Fruit fly (Drosophila melanogaster): Measurements from ENCODE around the gene Sfp65A.
A peak's percentile ranks its signal among the peaks of the same experiment; 100 is the strongest.

The Sfp65A gene

DNA sequence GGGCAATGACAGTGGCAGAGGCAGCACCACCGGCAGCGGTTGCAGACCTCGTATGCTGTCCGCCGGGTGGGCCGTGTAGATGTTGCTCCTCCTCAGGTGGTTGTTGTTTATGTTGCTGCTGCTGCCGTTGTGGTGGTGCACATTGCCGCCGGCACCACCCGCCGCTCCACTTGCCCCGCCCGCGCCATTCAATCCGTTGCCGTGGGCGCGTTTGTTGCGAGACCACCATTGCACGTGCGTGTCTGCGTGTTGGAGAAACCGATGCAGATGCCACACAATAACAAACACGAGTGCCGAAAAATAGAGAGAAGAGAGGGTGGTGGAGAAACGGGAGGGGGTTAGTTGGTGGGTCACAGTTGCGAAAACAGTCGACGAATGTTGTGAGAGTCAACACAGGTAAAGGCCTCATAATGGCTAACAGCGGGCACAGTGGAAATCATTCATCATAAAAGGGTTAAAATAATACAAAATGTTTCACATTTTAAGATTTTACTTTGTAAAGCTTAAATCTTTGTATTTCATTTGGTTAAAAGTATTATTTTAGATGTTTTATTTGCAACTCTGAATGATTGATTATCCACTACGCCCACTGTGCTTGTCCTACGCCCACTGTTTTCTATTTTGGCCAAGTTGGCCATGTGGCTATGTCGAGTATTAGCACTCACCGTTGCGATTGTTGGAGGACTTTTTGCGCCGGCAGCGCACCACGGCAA, 18.5 kb upstream of the Sfp65A start (continued):
- TF ChIP-seq cyc (GFP tag; optimal IDR thresholded peaks at IDR 0.05) (no peak), CG11902 (GFP tag; optimal IDR thresholded peaks at IDR 0.05) (no peak), svp (GFP tag) (peak; percentile 45), Sox102F (GFP tag; optimal IDR thresholded peaks at IDR 0.05) (no peak), Hr39 (GFP tag; optimal IDR thresholded peaks at IDR 0.05) (no peak), CG8632 (GFP tag; optimal IDR thresholded peaks at IDR 0.05) (no peak), Met (GFP tag; optimal IDR thresholded peaks at IDR 0.05) (no peak), CG15336 (GFP tag; IDR thresholded peaks at IDR 0.05) (peak; percentile 78), CG32006 (GFP tag; optimal IDR thresholded peaks at IDR 0.05) (peak; percentile 68), salr (GFP tag; optimal IDR thresholded peaks at IDR 0.05) (no peak), CG6854 (GFP tag; optimal IDR thresholded peaks at IDR 0.05) (no peak), CG10669 (GFP tag; optimal IDR thresholded peaks at IDR 0.05) (peak; percentile 10), fd59A (GFP tag; optimal IDR thresholded peaks at IDR 0.05) (no peak), acj6 (GFP tag; optimal IDR thresholded peaks at IDR 0.05) (peak; percentile 27), Sox15 (GFP tag; optimal IDR thresholded peaks at IDR 0.05) (no peak), eg (GFP tag; IDR thresholded peaks at IDR 0.05) (peak; percentile 67; the same call in 2 of the 3 replicates), vri (GFP tag; optimal IDR thresholded peaks at IDR 0.05) (no peak), Hr38 (GFP tag; optimal IDR thresholded peaks at IDR 0.05) (no peak), net (GFP tag; optimal IDR thresholded peaks at IDR 0.05) (peak; percentile 17), CG11294 (GFP tag; IDR thresholded peaks at IDR 0.05) (no peak), Ets96B (tag; optimal IDR thresholded peaks at IDR 0.05) (peak; percentile 25), Smox (GFP tag; optimal IDR thresholded peaks at IDR 0.05) (no peak), dsx (GFP tag; optimal IDR thresholded peaks at IDR 0.05; ENCODE audit: poor library complexity, severe bottlenecking) (no peak), CG31627 (GFP tag; optimal IDR thresholded peaks at IDR 0.05) (no peak), dac (GFP tag; optimal IDR thresholded peaks at IDR 0.05) (peak; percentile 36), lz (GFP tag; optimal IDR thresholded peaks at IDR 0.05) (no peak), Hr4 (GFP tag; optimal IDR thresholded peaks at IDR 0.05) (peak; percentile 73), pdm3 (GFP tag; optimal IDR thresholded peaks at IDR 0.05) (peak; percentile 26), CG6163 (GFP tag; IDR thresholded peaks at IDR 0.05) (peak; percentile 72), achi (GFP tag; optimal IDR thresholded peaks at IDR 0.05) (peak; percentile 14), CG34406 (GFP tag; optimal IDR thresholded peaks at IDR 0.05) (no peak), Eip93F (GFP tag; optimal IDR thresholded peaks at IDR 0.05) (no peak), fd85E (GFP tag; optimal IDR thresholded peaks at IDR 0.05) (no peak), fkh (GFP tag; optimal IDR thresholded peaks at IDR 0.05) (no peak), OdsH (GFP tag; optimal IDR thresholded peaks at IDR 0.05) (peak; percentile 31)

dm6 chr3L:6336248-6336858, 13.7 kb upstream of the Sfp65A start:
- TF ChIP-seq CG6854 (GFP tag; optimal IDR thresholded peaks at IDR 0.05) = no peak
- no peak for TF ChIP-seq CG1621 (tag; optimal IDR thresholded peaks at IDR 0.05)
- no peak for TF ChIP-seq CG11762 (GFP tag; optimal IDR thresholded peaks at IDR 0.05; ENCODE audit: insufficient read depth)
- no peak for TF ChIP-seq esn (GFP tag; optimal IDR thresholded peaks at IDR 0.05)
- TF ChIP-seq CG3032 (tag; optimal IDR thresholded peaks at IDR 0.05) = no peak

- TF ChIP-seq CG8319 (GFP tag; optimal IDR thresholded peaks at IDR 0.05) = no peak
- TF ChIP-seq achi (GFP tag; optimal IDR thresholded peaks at IDR 0.05) = peak; percentile 2
- peak; percentile 13 for TF ChIP-seq CG32006 (GFP tag; optimal IDR thresholded peaks at IDR 0.05)
- no peak for TF ChIP-seq CG31627 (GFP tag; optimal IDR thresholded peaks at IDR 0.05)
- peak; percentile 6 for TF ChIP-seq topi (GFP tag; optimal IDR thresholded peaks at IDR 0.05)
- TF ChIP-seq CG10669 (GFP tag; optimal IDR thresholded peaks at IDR 0.05) = peak; percentile 10
- TF ChIP-seq net (GFP tag; optimal IDR thresholded peaks at IDR 0.05) = no peak
- TF ChIP-seq CG8632 (GFP tag; optimal IDR thresholded peaks at IDR 0.05) = no peak
- peak; percentile 10 for TF ChIP-seq CG10631 (GFP tag; optimal IDR thresholded peaks at IDR 0.05)
- peak; percentile 9 for TF ChIP-seq Sox14 (GFP tag; optimal IDR thresholded peaks at IDR 0.05)
- TF ChIP-seq CG11902 (GFP tag; optimal IDR thresholded peaks at IDR 0.05) = no peak
- peak; percentile 19 for TF ChIP-seq CG3032 (tag; optimal IDR thresholded peaks at IDR 0.05)
- TF ChIP-seq CG6163 (GFP tag; IDR thresholded peaks at IDR 0.05) = 0 out of 3 replicates have a peak, but pooled peaks have one; percentile 9
- TF ChIP-seq CG16779 (tag; optimal IDR thresholded peaks at IDR 0.05) = no peak
- TF ChIP-seq CG6808 (GFP tag; optimal IDR thresholded peaks at IDR 0.05) = no peak
- no peak for TF ChIP-seq salr (GFP tag; optimal IDR thresholded peaks at IDR 0.05)
- TF ChIP-seq fkh (GFP tag; optimal IDR thresholded peaks at IDR 0.05) = no peak
- peak; percentile 7 for TF ChIP-seq spab (GFP tag; optimal IDR thresholded peaks at IDR 0.05)
- TF ChIP-seq CG7368 (GFP tag; optimal IDR thresholded peaks at IDR 0.05) = no peak
- TF ChIP-seq svp (GFP tag) = peak; percentile 50
- no peak for TF ChIP-seq esn (GFP tag; optimal IDR thresholded peaks at IDR 0.05)
Measured at dm6 chr3L:6338306-6338705, 11.8 kb upstream of the Sfp65A start.
